Fruit fly (Drosophila melanogaster): ENCODE data around the gene Ufd1.

- TF ChIP-seq CG8478 (optimal IDR thresholded peaks at IDR 0.05) (no peak), CTCF (optimal IDR thresholded peaks at IDR 0.05) (peak in 1 of 2 experiments; percentile 2)
Observed at dm6 chr3L:11093046-11093520, 29.9 kb downstream of the Ufd1 start, which contains the start of gene JIL-1.
